Worm (Caenorhabditis elegans) whole organism, midembryonic: Measurements from ENCODE around the gene F58H1.5.

Experiments
- tab-1 ChIP-seq: fragments of 200-800 bp; sonication (Bioruptor generic); IDR thresholded peaks from 2 replicates; pipeline ENCODE4 v1.3.6; 2022; ENCODE audit warnings: missing genetic modification characterization, missing compliant biosample characterization
- ztf-23 ChIP-seq: fragments of 200-800 bp; sonication (Bioruptor generic); IDR thresholded peaks from 2 replicates; pipeline ENCODE4 v1.3.6; 2022; ENCODE audit warnings: missing genetic modification reagents, missing genetic modification characterization, missing compliant biosample characterization

DNA sequence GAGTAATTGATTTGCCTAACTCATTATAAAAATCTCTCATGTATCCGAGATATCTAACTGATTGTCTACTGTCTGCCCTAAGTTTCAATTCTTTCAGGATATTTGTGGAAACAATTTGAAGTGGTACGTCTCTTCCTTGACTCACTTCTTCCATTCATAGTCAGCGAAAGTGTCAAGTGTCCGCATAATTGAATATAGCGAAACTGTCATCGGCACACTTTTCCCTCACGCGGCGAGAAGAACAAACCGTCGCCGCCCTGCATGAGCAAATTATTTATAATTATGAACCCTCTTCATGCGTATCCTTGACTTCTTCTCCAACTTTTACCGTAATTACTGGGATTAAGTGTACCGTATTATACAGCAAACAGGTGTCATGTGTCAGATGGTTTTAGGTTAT is 9.6 kb upstream of the F58H1.5 start:
- TF ChIP-seq tab-1 (GFP tag; lab: Robert Waterston, UW) (no peak), ztf-23 (GFP tag; lab: Robert Waterston, UW) (no peak)
